Worm (Caenorhabditis elegans) whole organism, midembryonic: ENCODE results near the gene F38A6.4.

Experiments used
- T22C8.4 ChIP-seq: fragments of 200-800 bp; sonication (Bioruptor generic); IDR thresholded peaks from 2 replicates; pipeline ENCODE4 v1.3.6; 2022; ENCODE audit warnings: missing genetic modification characterization, missing compliant biosample characterization
- klf-2 ChIP-seq: fragments of 200-800 bp; sonication (Bioruptor generic); conservative IDR thresholded peaks from 2 replicates; pipeline ENCODE4 v1.3.6; 2022; ENCODE audit warnings: missing genetic modification reagents, missing genetic modification characterization, missing compliant biosample characterization
- tab-1 ChIP-seq: fragments of 200-800 bp; sonication (Bioruptor generic); IDR thresholded peaks from 2 replicates; pipeline ENCODE4 v1.3.6; 2022; ENCODE audit warnings: missing genetic modification characterization, missing compliant biosample characterization

DNA sequence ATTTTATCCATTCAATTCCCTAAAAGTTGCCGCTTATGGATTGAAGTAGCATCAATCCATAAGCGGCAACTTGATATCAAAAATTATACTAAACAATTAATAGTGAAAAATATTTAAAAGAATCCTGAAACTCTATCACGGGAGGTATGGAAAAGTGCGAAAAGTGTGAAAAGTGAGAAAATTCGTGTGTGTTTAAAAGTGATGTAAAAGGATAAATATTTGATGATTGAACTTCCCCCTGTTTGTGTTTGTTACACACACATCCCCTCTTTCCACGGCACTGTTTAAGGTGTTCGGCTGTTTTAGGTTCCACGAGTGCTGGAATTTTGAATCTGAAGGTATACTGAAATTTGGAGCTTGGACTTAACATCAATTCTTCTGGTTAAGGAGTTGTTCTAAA lies 27.2 kb downstream of the F38A6.4 start:
- TF ChIP-seq T22C8.4 (no peak), tab-1 (GFP tag; lab: Robert Waterston, UW) (no peak), klf-2 (GFP tag; lab: Robert Waterston, UW) (no peak)
